Worm (Caenorhabditis elegans) whole organism, L2 larva: ENCODE measurements around the gene T13H5.8.

Experiments used
- ama-1 ChIP-seq: fragments of 150-350 bp; optimal IDR thresholded peaks from 2 replicates; lab custom pipeline; 2018; ENCODE audit warnings: inconsistent platforms
- ceh-82 ChIP-seq: fragments of 150-350 bp; optimal IDR thresholded peaks from 2 replicates; lab custom pipeline; 2014; ENCODE audit warnings: missing biosample characterization, missing genetic modification characterization
- egl-27 ChIP-seq: sonication (generic microtip); optimal IDR thresholded peaks from 3 replicates; lab custom pipeline; 2017; ENCODE audit warnings: missing biosample characterization, missing genetic modification reagents, missing genetic modification characterization
- elt-3 ChIP-seq: sonication (generic microtip); optimal IDR thresholded peaks from 2 replicates; lab custom pipeline; 2017; ENCODE audit warnings: missing biosample characterization, missing genetic modification characterization
- fos-1 ChIP-seq: fragments of 150-350 bp; optimal IDR thresholded peaks from 2 replicates; lab custom pipeline; 2014; ENCODE audit warnings: missing biosample characterization, missing genetic modification characterization
- lin-13 ChIP-seq: fragments of 150-350 bp; optimal IDR thresholded peaks from 2 replicates; lab custom pipeline; 2014; ENCODE audit warnings: missing biosample characterization, missing genetic modification reagents, missing genetic modification characterization
- nhr-11 ChIP-seq: fragments of 150-350 bp; optimal IDR thresholded peaks from 2 replicates; lab custom pipeline; 2014; ENCODE audit warnings: missing biosample characterization, missing genetic modification characterization
- nhr-25 ChIP-seq: fragments of 150-350 bp; sonication (generic microtip); optimal IDR thresholded peaks from 3 replicates; lab custom pipeline; 2014; ENCODE audit warnings: missing biosample characterization, missing genetic modification characterization
- nhr-6 ChIP-seq: fragments of 150-350 bp; optimal IDR thresholded peaks from 2 replicates; lab custom pipeline; 2014; ENCODE audit warnings: missing biosample characterization, missing genetic modification characterization
- skn-1 ChIP-seq: sonication (generic microtip); optimal IDR thresholded peaks from 2 replicates; lab custom pipeline; 2017; ENCODE audit warnings: missing biosample characterization, missing genetic modification characterization
- snpc-4 ChIP-seq: fragments of 150-350 bp; optimal IDR thresholded peaks from 2 replicates; lab custom pipeline; 2014; ENCODE audit warnings: missing biosample characterization, missing genetic modification characterization
- unc-39 ChIP-seq: fragments of 150-350 bp; optimal IDR thresholded peaks from 2 replicates; lab custom pipeline; 2014; ENCODE audit warnings: missing biosample characterization, missing genetic modification characterization
- unc-55 ChIP-seq: fragments of 150-350 bp; sonication (generic microtip); optimal IDR thresholded peaks from 3 replicates; lab custom pipeline; 2014; ENCODE audit warnings: missing biosample characterization, missing genetic modification reagents, missing genetic modification characterization

DNA sequence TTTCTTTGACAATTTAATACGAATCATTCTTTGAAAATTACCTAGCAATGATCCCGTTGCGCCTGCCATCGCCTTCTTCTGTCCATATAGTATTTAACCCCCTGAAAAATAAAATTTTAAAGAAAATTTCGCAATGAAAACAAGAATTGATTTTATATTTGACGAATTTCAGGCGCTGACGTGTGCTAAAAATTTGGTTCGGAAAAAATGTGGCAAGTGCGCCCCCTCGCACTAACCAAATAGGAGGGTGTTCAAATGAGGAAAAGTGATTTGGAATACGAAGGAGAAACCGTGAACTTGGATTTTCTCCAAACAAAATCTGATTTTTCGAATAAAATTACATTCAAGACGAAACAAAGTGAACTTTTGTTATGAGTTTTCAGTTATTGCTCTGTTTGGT is 47.7 kb downstream of the T13H5.8 start, which contains the start of gene stc-1:
- no peak for TF ChIP-seq nhr-6 (tag; lab: Kevin White, UChicago)
- no peak for TF ChIP-seq skn-1 (tag; lab: Kevin White, UChicago)
- no peak for TF ChIP-seq elt-3 (tag; lab: Kevin White, UChicago)
- no peak for TF ChIP-seq nhr-25 (tag; lab: Kevin White, UChicago)
- TF ChIP-seq lin-13 (GFP tag; lab: Kevin White, UChicago) = no peak
- no peak for TF ChIP-seq nhr-11
- no peak for TF ChIP-seq egl-27 (tag; lab: Kevin White, UChicago)
- no peak for TF ChIP-seq fos-1 (tag; lab: Kevin White, UChicago)
- TF ChIP-seq ceh-82 (tag; lab: Kevin White, UChicago) = no peak
- no peak for TF ChIP-seq snpc-4
- peak; percentile 41 for TF ChIP-seq unc-55
- TF ChIP-seq unc-39 (tag; lab: Kevin White, UChicago) = no peak
- no peak for TF ChIP-seq ama-1 (lab: Kevin White, UChicago)
